Fruit fly (Drosophila melanogaster) whole organism, embryonic: ENCODE measurements around the gene Pp2C1.
A peak's percentile ranks its signal among the peaks of the same experiment; 100 is the strongest.

ENCODE experiments used
- Abd-B ChIP-seq: fragments of 200-800 bp; sonication (Bioruptor generic); optimal IDR thresholded peaks from 2 replicates; lab custom pipeline; 2018; ENCODE audit warnings: missing biosample characterization, mild to moderate bottlenecking, missing genetic modification characterization, moderate library complexity
- B-H1 ChIP-seq: fragments of 200-800 bp; sonication (Bioruptor generic); IDR thresholded peaks from 3 replicates; pipeline ENCODE4 v1.3.6; 2022; ENCODE audit warnings: missing biosample characterization, missing genetic modification characterization
- B-H2 ChIP-seq: fragments of 200-800 bp; sonication (Bioruptor generic); optimal IDR thresholded peaks from 2 replicates; lab custom pipeline; 2018; ENCODE audit warnings: missing biosample characterization, mild to moderate bottlenecking, missing genetic modification characterization
- Bteb2 ChIP-seq: fragments of 200-800 bp; sonication (Bioruptor generic); optimal IDR thresholded peaks from 2 replicates; lab custom pipeline; 2016; ENCODE audit warnings: missing biosample characterization, missing genetic modification characterization
- CG10979 ChIP-seq: fragments of 200-800 bp; sonication (Bioruptor generic); optimal IDR thresholded peaks from 2 replicates; lab custom pipeline; 2018; ENCODE audit warnings: missing biosample characterization, mild to moderate bottlenecking, missing genetic modification characterization, moderate library complexity
- CG12769 ChIP-seq: fragments of 200-800 bp; sonication (Bioruptor generic); optimal IDR thresholded peaks from 2 replicates; lab custom pipeline; 2019; ENCODE audit warnings: missing biosample characterization, mild to moderate bottlenecking, missing genetic modification characterization, moderate library complexity
- CG13894 ChIP-seq: fragments of 200-800 bp; sonication (Bioruptor generic); optimal IDR thresholded peaks from 3 replicates; lab custom pipeline; 2018; ENCODE audit warnings: missing biosample characterization, mild to moderate bottlenecking, missing genetic modification characterization, moderate library complexity
- CG15514 ChIP-seq: fragments of 200-800 bp; sonication (Bioruptor generic); optimal IDR thresholded peaks from 3 replicates; lab custom pipeline; 2017; ENCODE audit warnings: missing biosample characterization, missing genetic modification characterization, mild to moderate bottlenecking, moderate library complexity, missing genetic modification reagents
- CG18476 ChIP-seq: fragments of 200-800 bp; sonication (Bioruptor generic); optimal IDR thresholded peaks from 2 replicates; lab custom pipeline; 2016; ENCODE audit warnings: missing biosample characterization, mild to moderate bottlenecking, missing genetic modification characterization
- CG2120 ChIP-seq: fragments of 200-800 bp; sonication (Bioruptor generic); optimal IDR thresholded peaks from 3 replicates; lab custom pipeline; 2016; ENCODE audit warnings: missing biosample characterization, missing genetic modification characterization
- CG30403 ChIP-seq: fragments of 200-800 bp; sonication (Bioruptor generic); optimal IDR thresholded peaks from 3 replicates; lab custom pipeline; 2016; ENCODE audit warnings: missing biosample characterization, missing genetic modification characterization
- CG34422 ChIP-seq: fragments of 200-800 bp; sonication (Bioruptor generic); IDR thresholded peaks from 3 replicates; pipeline ENCODE4 v1.3.6; 2022; ENCODE audit warnings: missing biosample characterization, missing genetic modification characterization
- CG4328 ChIP-seq: fragments of 200-800 bp; sonication (Bioruptor generic); optimal IDR thresholded peaks from 3 replicates; lab custom pipeline; 2017; ENCODE audit warnings: missing biosample characterization, missing genetic modification reagents, missing genetic modification characterization
- CG4360 ChIP-seq: fragments of 200-800 bp; sonication (Bioruptor generic); IDR thresholded peaks from 2 replicates; pipeline ENCODE4 v1.3.6; 2022; ENCODE audit warnings: missing biosample characterization, missing genetic modification characterization
- CG4707 ChIP-seq: fragments of 200-800 bp; sonication (Bioruptor generic); optimal IDR thresholded peaks from 2 replicates; lab custom pipeline; 2018; ENCODE audit warnings: missing biosample characterization, mild to moderate bottlenecking, missing genetic modification characterization, moderate library complexity
- CG5180 ChIP-seq: fragments of 200-800 bp; sonication (Bioruptor generic); optimal IDR thresholded peaks from 3 replicates; lab custom pipeline; 2017; ENCODE audit warnings: missing biosample characterization, missing genetic modification characterization, mild to moderate bottlenecking, moderate library complexity, missing genetic modification reagents
- CG9727 ChIP-seq: fragments of 200-800 bp; sonication (Bioruptor generic); optimal IDR thresholded peaks from 3 replicates; lab custom pipeline; 2017; ENCODE audit warnings: missing biosample characterization, mild to moderate bottlenecking, missing genetic modification characterization
- Dbx ChIP-seq: fragments of 200-800 bp; sonication (Bioruptor generic); IDR thresholded peaks from 3 replicates; pipeline ENCODE4 v1.3.6; 2022; ENCODE audit warnings: missing biosample characterization, missing genetic modification characterization
- Dp ChIP-seq: fragments of 200-800 bp; sonication (Bioruptor generic); optimal IDR thresholded peaks from 2 replicates; lab custom pipeline; 2018; ENCODE audit warnings: missing biosample characterization, mild to moderate bottlenecking, missing genetic modification characterization, moderate library complexity
- Elba2 ChIP-seq: fragments of 200-800 bp; sonication (Bioruptor generic); optimal IDR thresholded peaks from 3 replicates; lab custom pipeline; 2016; ENCODE audit warnings: missing biosample characterization, missing genetic modification characterization
- Ets97D ChIP-seq: fragments of 200-800 bp; sonication (Bioruptor generic); optimal IDR thresholded peaks from 3 replicates; lab custom pipeline; 2016; ENCODE audit warnings: missing biosample characterization, missing genetic modification characterization
- Fer3 ChIP-seq: fragments of 200-800 bp; sonication (Bioruptor generic); optimal IDR thresholded peaks from 2 replicates; lab custom pipeline; 2018; ENCODE audit warnings: missing biosample characterization, mild to moderate bottlenecking, missing genetic modification characterization, moderate library complexity
- H2.0 ChIP-seq: fragments of 200-800 bp; sonication (Bioruptor generic); IDR thresholded peaks from 2 replicates; pipeline ENCODE4 v1.3.6; 2022; ENCODE audit warnings: missing biosample characterization, missing genetic modification characterization
- Hand ChIP-seq: fragments of 200-800 bp; sonication (Bioruptor generic); optimal IDR thresholded peaks from 2 replicates; lab custom pipeline; 2017; ENCODE audit warnings: mild to moderate bottlenecking, missing biosample characterization, missing genetic modification reagents, missing genetic modification characterization
- Hsf ChIP-seq: fragments of 200-800 bp; sonication (Bioruptor generic); optimal IDR thresholded peaks from 3 replicates; lab custom pipeline; 2016; ENCODE audit warnings: missing biosample characterization, missing genetic modification characterization
- MTF-1 ChIP-seq: fragments of 200-800 bp; sonication (Bioruptor generic); optimal IDR thresholded peaks from 2 replicates; lab custom pipeline; 2018; ENCODE audit warnings: missing biosample characterization, mild to moderate bottlenecking, missing genetic modification characterization, borderline replicate concordance
- Myb ChIP-seq: fragments of 200-800 bp; sonication (Bioruptor generic); optimal IDR thresholded peaks from 2 replicates; lab custom pipeline; 2016; ENCODE audit warnings: missing biosample characterization, missing genetic modification characterization
- Sox102F ChIP-seq: fragments of 200-800 bp; sonication (Bioruptor generic); optimal IDR thresholded peaks from 2 replicates; lab custom pipeline; 2018; ENCODE audit warnings: missing biosample characterization, mild to moderate bottlenecking, missing genetic modification characterization, moderate library complexity
- Xrp1 ChIP-seq: fragments of 200-800 bp; sonication (Bioruptor generic); IDR thresholded peaks from 2 replicates; pipeline ENCODE4 v1.3.6; 2022; ENCODE audit warnings: missing biosample characterization, missing genetic modification characterization
- ac ChIP-seq: fragments of 200-800 bp; sonication (Bioruptor generic); optimal IDR thresholded peaks from 3 replicates; lab custom pipeline; 2017; ENCODE audit warnings: missing biosample characterization, mild to moderate bottlenecking, missing genetic modification characterization
- ase ChIP-seq: fragments of 200-800 bp; sonication (Bioruptor generic); IDR thresholded peaks from 3 replicates; pipeline ENCODE4 v1.3.6; 2022; ENCODE audit warnings: missing biosample characterization, missing genetic modification characterization
- cg ChIP-seq: fragments of 200-800 bp; sonication (Bioruptor generic); optimal IDR thresholded peaks from 3 replicates; lab custom pipeline; 2019; ENCODE audit warnings: missing biosample characterization, mild to moderate bottlenecking, missing genetic modification characterization, moderate library complexity
- dpn ChIP-seq, 2 experiments: fragments of 200-800 bp; sonication (Bioruptor generic); optimal IDR thresholded peaks; 3 replicates each; lab custom pipeline; 2016; ENCODE audit warnings: missing biosample characterization in 2 of 2, missing genetic modification characterization in 2 of 2
- ems ChIP-seq: fragments of 200-800 bp; sonication (Bioruptor generic); optimal IDR thresholded peaks from 3 replicates; lab custom pipeline; 2016; ENCODE audit warnings: missing biosample characterization, missing genetic modification characterization
- fd3F ChIP-seq: fragments of 200-800 bp; sonication (Bioruptor generic); optimal IDR thresholded peaks from 2 replicates; lab custom pipeline; 2018; ENCODE audit warnings: missing biosample characterization, mild to moderate bottlenecking, missing genetic modification characterization, moderate library complexity
- fd96Cb ChIP-seq: fragments of 200-800 bp; sonication (Bioruptor generic); optimal IDR thresholded peaks from 2 replicates; lab custom pipeline; 2018; ENCODE audit warnings: missing biosample characterization, mild to moderate bottlenecking, missing genetic modification characterization, moderate library complexity
- jing ChIP-seq: fragments of 200-800 bp; sonication (Bioruptor generic); optimal IDR thresholded peaks from 2 replicates; lab custom pipeline; 2018; ENCODE audit warnings: missing biosample characterization, mild to moderate bottlenecking, missing genetic modification characterization
- kni ChIP-seq: fragments of 200-800 bp; sonication (Bioruptor generic); optimal IDR thresholded peaks from 3 replicates; lab custom pipeline; 2017; ENCODE audit warnings: mild to moderate bottlenecking, missing biosample characterization, missing genetic modification reagents, missing genetic modification characterization
- lmd ChIP-seq: fragments of 200-800 bp; sonication (Bioruptor generic); IDR thresholded peaks from 2 replicates; pipeline ENCODE4 v1.3.6; 2022; ENCODE audit warnings: missing biosample characterization, missing genetic modification characterization
- p53 ChIP-seq: fragments of 200-800 bp; sonication (Bioruptor generic); optimal IDR thresholded peaks from 2 replicates; lab custom pipeline; 2016; ENCODE audit warnings: missing biosample characterization, missing genetic modification characterization
- pnt ChIP-seq: fragments of 200-800 bp; sonication (Bioruptor generic); optimal IDR thresholded peaks from 3 replicates; lab custom pipeline; 2016; ENCODE audit warnings: missing biosample characterization, missing genetic modification characterization
- row ChIP-seq: fragments of 200-800 bp; sonication (Bioruptor generic); IDR thresholded peaks from 3 replicates; pipeline ENCODE4 v1.3.6; 2022; ENCODE audit warnings: missing biosample characterization, missing genetic modification characterization
- sima ChIP-seq: fragments of 200-800 bp; sonication (Bioruptor generic); optimal IDR thresholded peaks from 2 replicates; lab custom pipeline; 2016; ENCODE audit warnings: missing biosample characterization, missing genetic modification characterization
- slp2 ChIP-seq: fragments of 200-800 bp; sonication (Bioruptor generic); optimal IDR thresholded peaks from 2 replicates; lab custom pipeline; 2016; ENCODE audit warnings: missing biosample characterization, missing genetic modification characterization
- sob ChIP-seq: fragments of 200-800 bp; sonication (Bioruptor generic); IDR thresholded peaks from 2 replicates; pipeline ENCODE4 v1.3.6; 2022; ENCODE audit warnings: missing biosample characterization, missing genetic modification characterization
- tgo ChIP-seq: fragments of 200-800 bp; sonication (Bioruptor generic); IDR thresholded peaks from 3 replicates; pipeline ENCODE4 v1.3.6; 2022; ENCODE audit warnings: missing biosample characterization, missing genetic modification characterization
- tx ChIP-seq: fragments of 200-800 bp; sonication (Bioruptor generic); optimal IDR thresholded peaks from 2 replicates; lab custom pipeline; 2016; ENCODE audit warnings: missing biosample characterization, missing genetic modification characterization
- zen ChIP-seq: fragments of 200-800 bp; sonication (Bioruptor generic); optimal IDR thresholded peaks from 3 replicates; lab custom pipeline; 2018; ENCODE audit warnings: missing biosample characterization, mild to moderate bottlenecking, missing genetic modification characterization, moderate library complexity
- zfh2 ChIP-seq: fragments of 200-800 bp; sonication (Bioruptor generic); optimal IDR thresholded peaks from 2 replicates; lab custom pipeline; 2016; ENCODE audit warnings: missing biosample characterization, missing genetic modification characterization

The Pp2C1 gene

DNA sequence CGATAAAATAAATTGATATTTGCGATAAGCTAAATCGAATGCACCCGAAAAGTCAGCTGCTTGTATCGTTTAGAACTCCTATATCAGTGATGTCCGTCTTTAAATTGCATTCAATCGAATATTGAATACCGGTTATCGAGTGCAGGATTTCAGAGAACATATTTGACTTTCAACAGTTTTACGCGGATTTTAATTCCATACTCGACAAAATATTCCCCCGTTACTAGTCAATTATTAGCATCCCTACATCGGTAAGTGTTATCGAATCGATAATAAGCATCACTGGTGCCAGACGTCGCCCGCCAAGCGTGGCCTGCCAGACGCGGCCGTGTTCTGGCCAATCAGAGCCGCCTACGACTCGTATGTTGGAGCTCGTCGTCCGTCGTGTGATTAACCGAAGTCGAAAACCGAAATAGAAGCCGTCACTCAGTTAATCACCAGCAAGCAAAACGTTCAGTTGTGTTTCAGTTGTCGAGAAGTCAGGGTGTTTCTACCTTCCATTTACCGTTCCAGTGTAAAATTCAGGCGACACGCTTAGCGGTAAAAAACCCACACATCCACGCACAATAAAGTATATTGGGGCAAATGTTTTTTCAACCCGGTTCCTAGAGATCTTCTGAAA is 1.2 kb upstream of the Pp2C1 start, which contains the start of gene ctp (continued):
- TF ChIP-seq pnt (peak; percentile 17), zen (peak; percentile 45), CG4707 (peak; percentile 11), CG30403 (GFP tag; lab: Kevin White, UChicago) (peak; percentile 62), Sox102F (peak; percentile 21), Hsf (GFP tag; lab: Kevin White, UChicago) (peak; percentile 41), CG10979 (tag; lab: Kevin White, UChicago) (peak; percentile 28), CG4328 (GFP tag; lab: Kevin White, UChicago) (no peak), Myb (GFP tag; lab: Kevin White, UChicago) (peak; percentile 49), Bteb2 (GFP tag; lab: Kevin White, UChicago) (peak; percentile 21), Abd-B (no peak), tgo (GFP tag; lab: Robert Waterston, UW) (peak; percentile 26; the same call in 2 of the 3 replicates), CG18476 (GFP tag; lab: Kevin White, UChicago) (no peak), MTF-1 (peak; percentile 34), jing (GFP tag; lab: Kevin White, UChicago) (no peak), slp2 (GFP tag; lab: Kevin White, UChicago) (peak; percentile 5), dpn (GFP tag; optimal IDR thresholded peaks at IDR 0.05; lab: Kevin White, UChicago) (peak; percentile 27 to 41), CG9727 (GFP tag; lab: Kevin White, UChicago) (peak; percentile 28), CG34422 (GFP tag; lab: Robert Waterston, UW) (peak; percentile 67; the same call in 1 of the 3 replicates), CG5180 (GFP tag; lab: Kevin White, UChicago) (peak; percentile 6), ase (GFP tag; lab: Robert Waterston, UW) (no peak), H2.0 (GFP tag; lab: Robert Waterston, UW) (peak; percentile 4; the same call in 1 of the 2 replicates), Hand (GFP tag; lab: Kevin White, UChicago) (peak; percentile 22), CG12769 (tag; lab: Kevin White, UChicago) (peak; percentile 79), Dp (GFP tag; lab: Kevin White, UChicago) (peak; percentile 11), B-H1 (GFP tag; lab: Robert Waterston, UW) (no peak), row (peak; percentile 87), Elba2 (no peak), Dbx (GFP tag; lab: Robert Waterston, UW) (peak; percentile 66; the same call in 1 of the 3 replicates), ems (GFP tag; lab: Kevin White, UChicago) (peak; percentile 23), ac (GFP tag; lab: Kevin White, UChicago) (no peak), fd96Cb (tag; lab: Kevin White, UChicago) (peak; percentile 1), lmd (GFP tag; lab: Robert Waterston, UW) (peak; percentile 23; the same call in 1 of the 2 replicates), zfh2 (peak; percentile 78), Xrp1 (GFP tag; lab: Robert Waterston, UW) (peak; percentile 44; the same call in 1 of the 2 replicates), CG4360 (no peak), kni (GFP tag; lab: Kevin White, UChicago) (peak; percentile 53), cg (peak; percentile 53), CG2120 (peak; percentile 80), p53 (GFP tag; lab: Kevin White, UChicago) (peak; percentile 37), sima (GFP tag; lab: Kevin White, UChicago) (no peak), fd3F (peak; percentile 8), Ets97D (GFP tag; lab: Kevin White, UChicago) (peak; percentile 16), CG15514 (GFP tag; lab: Kevin White, UChicago) (peak; percentile 46), CG13894 (peak; percentile 77), sob (GFP tag; lab: Robert Waterston, UW) (0 out of 2 replicates have a peak, but pooled peaks have one; percentile 27), B-H2 (GFP tag; lab: Kevin White, UChicago) (peak; percentile 56), Fer3 (tag; lab: Kevin White, UChicago) (peak; percentile 4), tx (peak; percentile 9)
